Worm (Caenorhabditis elegans) whole organism, L1 larva: ENCODE measurements around the gene tes-1.

Experiments used
- dsc-1 ChIP-seq: sonication (generic microtip); optimal IDR thresholded peaks from 2 replicates; lab custom pipeline; 2016; ENCODE audit warnings: mild to moderate bottlenecking, missing genetic modification characterization, missing compliant biosample characterization
- elt-2 ChIP-seq: sonication (generic microtip); optimal IDR thresholded peaks from 2 replicates; lab custom pipeline; 2016; ENCODE audit warnings: missing genetic modification characterization, mild to moderate bottlenecking, inconsistent platforms, missing compliant biosample characterization, missing genetic modification reagents
- elt-3 ChIP-seq, 6 experiments: fragments of 150-350 bp in 1 of 6; sonication (generic microtip); optimal IDR thresholded peaks; 2 replicates each; lab custom pipeline; 2017 to 2018; ENCODE audit warnings: missing biosample characterization in 6 of 6, missing genetic modification characterization in 6 of 6, inconsistent platforms in 1 of 6
- fkh-10 ChIP-seq: sonication (generic microtip); optimal IDR thresholded peaks from 2 replicates; lab custom pipeline; 2017; ENCODE audit warnings: missing biosample characterization, missing genetic modification reagents, missing genetic modification characterization
- lin-14 ChIP-seq: fragments of 200-800 bp; sonication (Bioruptor generic); optimal IDR thresholded peaks from 2 replicates; lab custom pipeline; 2018; ENCODE audit warnings: mild to moderate bottlenecking, missing genetic modification characterization, moderate library complexity, missing compliant biosample characterization
- lin-39 ChIP-seq: fragments of 150-350 bp; optimal IDR thresholded peaks from 2 replicates; lab custom pipeline; 2014; ENCODE audit warnings: missing biosample characterization, missing genetic modification reagents, missing genetic modification characterization
- nhr-12 ChIP-seq: sonication (generic microtip); optimal IDR thresholded peaks from 2 replicates; lab custom pipeline; 2017; ENCODE audit warnings: missing biosample characterization, missing genetic modification characterization
- unc-130 ChIP-seq: fragments of 150-350 bp; optimal IDR thresholded peaks from 2 replicates; lab custom pipeline; 2017; ENCODE audit warnings: missing biosample characterization, missing genetic modification characterization, inconsistent platforms
- unc-62 ChIP-seq: fragments of 150-350 bp; optimal IDR thresholded peaks from 2 replicates; lab custom pipeline; 2014; ENCODE audit warnings: missing biosample characterization, missing genetic modification reagents, missing genetic modification characterization
- unc-86 ChIP-seq: sonication (generic microtip); optimal IDR thresholded peaks from 2 replicates; lab custom pipeline; 2016; ENCODE audit warnings: missing genetic modification characterization, missing compliant biosample characterization

ce11 chrIV:7424198-7424597 is 27.0 kb downstream of the tes-1 start, which contains the start of gene unc-82:
- TF ChIP-seq nhr-12 (tag; lab: Kevin White, UChicago) (no peak), unc-86 (tag; lab: Kevin White, UChicago) (no peak), unc-130 (tag; lab: Kevin White, UChicago) (no peak), elt-2 (tag; lab: Kevin White, UChicago) (no peak), unc-62 (GFP tag; lab: Kevin White, UChicago) (no peak), lin-39 (tag; lab: Kevin White, UChicago) (no peak), elt-3 (tag; optimal IDR thresholded peaks at IDR 0.05; lab: Kevin White, UChicago) (no peak), fkh-10 (GFP tag; lab: Kevin White, UChicago) (no peak), lin-14 (GFP tag; lab: Kevin White, UChicago) (no peak), dsc-1 (no peak)
